Worm (Caenorhabditis elegans) whole organism, L1 larva: Measurements from ENCODE around the gene grl-10.

Experiments
- C04F5.9 ChIP-seq: sonication (generic microtip); optimal IDR thresholded peaks from 2 replicates; lab custom pipeline; 2016; ENCODE audit warnings: missing genetic modification characterization, missing compliant biosample characterization
- C34B4.2 ChIP-seq: sonication (generic microtip); optimal IDR thresholded peaks from 2 replicates; lab custom pipeline; 2017; ENCODE audit warnings: mild to moderate bottlenecking, missing genetic modification characterization, missing compliant biosample characterization
- F16B12.6 ChIP-seq: fragments of 150-350 bp; optimal IDR thresholded peaks from 2 replicates; lab custom pipeline; 2014; ENCODE audit warnings: missing biosample characterization, missing genetic modification characterization
- aha-1 ChIP-seq: fragments of 150-350 bp; optimal IDR thresholded peaks from 2 replicates; lab custom pipeline; 2014; ENCODE audit warnings: missing biosample characterization, missing genetic modification characterization
- aly-2 ChIP-seq: fragments of 150-350 bp; optimal IDR thresholded peaks from 2 replicates; lab custom pipeline; 2014; ENCODE audit warnings: missing biosample characterization, missing genetic modification characterization
- blmp-1 ChIP-seq: fragments of 150-350 bp; optimal IDR thresholded peaks from 2 replicates; lab custom pipeline; 2014; ENCODE audit warnings: missing biosample characterization, missing genetic modification characterization
- ceh-8 ChIP-seq: fragments of 200-800 bp; sonication (Bioruptor generic); optimal IDR thresholded peaks from 2 replicates; lab custom pipeline; 2018; ENCODE audit warnings: mild to moderate bottlenecking, missing genetic modification characterization, moderate library complexity, missing compliant biosample characterization
- ceh-82 ChIP-seq, 3 experiments: fragments of 150-350 bp in 1 of 3; sonication (generic microtip) in 2 of 3; optimal IDR thresholded peaks; 2 replicates each; lab custom pipeline; 2014 to 2017; ENCODE audit warnings: missing biosample characterization in 3 of 3, missing genetic modification characterization in 3 of 3
- ceh-88 ChIP-seq: fragments of 200-800 bp; sonication (Bioruptor generic); IDR thresholded peaks from 2 replicates; pipeline ENCODE4 v1.3.6; 2022; ENCODE audit warnings: missing genetic modification characterization, missing compliant biosample characterization
- ceh-90 ChIP-seq: sonication (generic microtip); optimal IDR thresholded peaks from 2 replicates; lab custom pipeline; 2016; ENCODE audit warnings: missing genetic modification characterization, missing compliant biosample characterization
- ces-1 ChIP-seq: fragments of 150-350 bp; optimal IDR thresholded peaks from 2 replicates; lab custom pipeline; 2014; ENCODE audit warnings: missing biosample characterization, missing genetic modification reagents, missing genetic modification characterization
- dsc-1 ChIP-seq: sonication (generic microtip); optimal IDR thresholded peaks from 2 replicates; lab custom pipeline; 2016; ENCODE audit warnings: mild to moderate bottlenecking, missing genetic modification characterization, missing compliant biosample characterization
- efl-1 ChIP-seq, 4 experiments: fragments of 150-350 bp; optimal IDR thresholded peaks in 3 of 4; peaks in 1 of 4; 1 replicate in 1 of 4; 2 replicates in 3 of 4; lab custom pipeline; 2014; ENCODE audit warnings: missing biosample characterization in 2 of 4, missing genetic modification characterization in 2 of 4, missing genetic modification reagents in 2 of 4
- egl-27 ChIP-seq, 2 experiments: fragments of 150-350 bp in 1 of 2; sonication (generic microtip); optimal IDR thresholded peaks; 3 replicates each; lab custom pipeline; 2017 to 2018; ENCODE audit warnings: missing biosample characterization in 2 of 2, missing genetic modification characterization in 2 of 2, missing genetic modification reagents in 2 of 2
- ets-5 ChIP-seq: fragments of 200-800 bp; sonication (Bioruptor generic); IDR thresholded peaks from 2 replicates; pipeline ENCODE4 v1.3.6; 2022; ENCODE audit warnings: missing genetic modification characterization, missing compliant biosample characterization
- fkh-10 ChIP-seq: sonication (generic microtip); optimal IDR thresholded peaks from 2 replicates; lab custom pipeline; 2017; ENCODE audit warnings: missing biosample characterization, missing genetic modification reagents, missing genetic modification characterization
- fkh-4 ChIP-seq: sonication (generic microtip); optimal IDR thresholded peaks from 2 replicates; lab custom pipeline; 2016; ENCODE audit warnings: missing compliant biosample characterization, missing genetic modification characterization, borderline replicate concordance
- fkh-8 ChIP-seq: sonication (generic microtip); optimal IDR thresholded peaks from 2 replicates; lab custom pipeline; 2016; ENCODE audit warnings: mild to moderate bottlenecking, missing genetic modification characterization, missing compliant biosample characterization
- hlh-4 ChIP-seq: sonication (generic microtip); optimal IDR thresholded peaks from 2 replicates; lab custom pipeline; 2016; ENCODE audit warnings: mild to moderate bottlenecking, missing genetic modification characterization, missing compliant biosample characterization
- irx-1 ChIP-seq: sonication (generic microtip); optimal IDR thresholded peaks from 2 replicates; lab custom pipeline; 2016; ENCODE audit warnings: missing genetic modification characterization, missing compliant biosample characterization
- lin-14 ChIP-seq: fragments of 200-800 bp; sonication (Bioruptor generic); optimal IDR thresholded peaks from 2 replicates; lab custom pipeline; 2018; ENCODE audit warnings: mild to moderate bottlenecking, missing genetic modification characterization, moderate library complexity, missing compliant biosample characterization
- lin-15B ChIP-seq: fragments of 150-350 bp; sonication (generic microtip); optimal IDR thresholded peaks from 3 replicates; lab custom pipeline; 2014; ENCODE audit warnings: missing biosample characterization, missing genetic modification characterization
- lir-3 ChIP-seq: sonication (generic microtip); optimal IDR thresholded peaks from 2 replicates; lab custom pipeline; 2016; ENCODE audit warnings: mild to moderate bottlenecking, missing genetic modification characterization, moderate library complexity, missing compliant biosample characterization; ENCODE audit not compliant: poor library complexity
- mef-2 ChIP-seq: fragments of 150-350 bp; optimal IDR thresholded peaks from 2 replicates; lab custom pipeline; 2014; ENCODE audit warnings: missing biosample characterization, missing genetic modification characterization
- mep-1 ChIP-seq: fragments of 150-350 bp; optimal IDR thresholded peaks from 2 replicates; lab custom pipeline; 2014; ENCODE audit warnings: missing biosample characterization, missing genetic modification characterization
- nhr-11 ChIP-seq: fragments of 150-350 bp; optimal IDR thresholded peaks from 2 replicates; lab custom pipeline; 2014; ENCODE audit warnings: missing biosample characterization, missing genetic modification characterization
- nhr-12 ChIP-seq: sonication (generic microtip); optimal IDR thresholded peaks from 2 replicates; lab custom pipeline; 2017; ENCODE audit warnings: missing biosample characterization, missing genetic modification characterization
- nhr-19 ChIP-seq: fragments of 200-800 bp; sonication (Bioruptor generic); conservative IDR thresholded peaks from 2 replicates; pipeline ENCODE4 v1.3.6; 2022; ENCODE audit warnings: missing genetic modification characterization, missing compliant biosample characterization
- nhr-20 ChIP-seq: sonication (generic microtip); optimal IDR thresholded peaks from 2 replicates; lab custom pipeline; 2016; ENCODE audit warnings: mild to moderate bottlenecking, missing genetic modification characterization, missing compliant biosample characterization
- nhr-28 ChIP-seq: fragments of 150-350 bp; optimal IDR thresholded peaks from 2 replicates; lab custom pipeline; 2014; ENCODE audit warnings: missing biosample characterization, missing genetic modification characterization
- nhr-71 ChIP-seq: sonication (generic microtip); optimal IDR thresholded peaks from 2 replicates; lab custom pipeline; 2016; ENCODE audit warnings: mild to moderate bottlenecking, missing genetic modification characterization, moderate library complexity, missing compliant biosample characterization
- nhr-76 ChIP-seq: sonication (generic microtip); optimal IDR thresholded peaks from 2 replicates; lab custom pipeline; 2017; ENCODE audit warnings: missing biosample characterization, missing genetic modification characterization
- nhr-77 ChIP-seq: fragments of 150-350 bp; optimal IDR thresholded peaks from 2 replicates; lab custom pipeline; 2014; ENCODE audit warnings: missing biosample characterization, missing genetic modification characterization
- nhr-84 ChIP-seq: sonication (generic microtip); optimal IDR thresholded peaks from 2 replicates; lab custom pipeline; 2017; ENCODE audit warnings: missing biosample characterization, missing genetic modification characterization
- nhr-85 ChIP-seq: sonication (generic microtip); peaks from one replicate; lab custom pipeline; 2016; ENCODE audit warnings: missing genetic modification characterization, inconsistent platforms, missing compliant biosample characterization
- pag-3 ChIP-seq: sonication (generic microtip); optimal IDR thresholded peaks from 2 replicates; lab custom pipeline; 2017; ENCODE audit warnings: missing genetic modification characterization, mild to moderate bottlenecking, missing compliant biosample characterization, antibody characterized with exemption, borderline replicate concordance; ENCODE audit not compliant: insufficient read depth
- skn-1 ChIP-seq: fragments of 150-350 bp; optimal IDR thresholded peaks from 2 replicates; lab custom pipeline; 2014; ENCODE audit warnings: missing biosample characterization, missing genetic modification characterization
- snpc-4 ChIP-seq: fragments of 150-350 bp; optimal IDR thresholded peaks from 2 replicates; lab custom pipeline; 2014; ENCODE audit warnings: missing biosample characterization, missing genetic modification characterization
- sox-4 ChIP-seq: sonication (generic microtip); optimal IDR thresholded peaks from 2 replicates; lab custom pipeline; 2016; ENCODE audit warnings: missing genetic modification characterization, missing compliant biosample characterization
- sptf-1 ChIP-seq: fragments of 150-350 bp; optimal IDR thresholded peaks from 2 replicates; lab custom pipeline; 2014; ENCODE audit warnings: missing biosample characterization, missing genetic modification characterization
- tbx-2 ChIP-seq: sonication (generic microtip); optimal IDR thresholded peaks from 2 replicates; lab custom pipeline; 2016; ENCODE audit warnings: missing genetic modification characterization, missing compliant biosample characterization
- tlp-1 ChIP-seq: fragments of 150-350 bp; optimal IDR thresholded peaks from 2 replicates; lab custom pipeline; 2014; ENCODE audit warnings: missing biosample characterization, missing genetic modification characterization
- unc-30 ChIP-seq: sonication (generic microtip); optimal IDR thresholded peaks from 2 replicates; lab custom pipeline; 2017; ENCODE audit warnings: missing biosample characterization, missing genetic modification characterization
- unc-86 ChIP-seq: sonication (generic microtip); optimal IDR thresholded peaks from 2 replicates; lab custom pipeline; 2016; ENCODE audit warnings: missing genetic modification characterization, missing compliant biosample characterization
- vab-15 ChIP-seq: sonication (generic microtip); optimal IDR thresholded peaks from 2 replicates; lab custom pipeline; 2017; ENCODE audit warnings: missing genotype, mild to moderate bottlenecking, missing genetic modification characterization, missing compliant biosample characterization
- zip-4 ChIP-seq: fragments of 200-800 bp; sonication (Bioruptor generic); optimal IDR thresholded peaks from 2 replicates; lab custom pipeline; 2018; ENCODE audit warnings: mild to moderate bottlenecking, missing genetic modification characterization, moderate library complexity, missing compliant biosample characterization

Gene grl-10

ce11 chrV:7810591-7810990 lies 36.2 kb downstream of the grl-10 start:
- TF ChIP-seq blmp-1 = no peak
- no peak for TF ChIP-seq nhr-84 (tag; lab: Kevin White, UChicago)
- TF ChIP-seq, all 84 proteins: peak for 0

ce11 chrV:7811758-7812157 lies 37.4 kb downstream of the grl-10 start, which contains the start of gene ZK742.4:
Gene ZK742.4, minus strand, starts transcription at chrV:7811792.
- TF ChIP-seq mep-1 (tag; lab: Kevin White, UChicago) (no peak), C04F5.9 (no peak), lin-14 (peak; percentile 29), efl-1 (optimal IDR thresholded peaks at IDR 0.05; lab: Kevin White, UChicago) (no peak), efl-1 (GFP tag; optimal IDR thresholded peaks at IDR 0.05 in 1 of 2; lab: Kevin White, UChicago) (no peak), unc-30 (tag; lab: Kevin White, UChicago) (no peak), zip-4 (GFP tag; lab: Kevin White, UChicago) (no peak), lin-15B (no peak), ces-1 (GFP tag; lab: Kevin White, UChicago) (no peak), C34B4.2 (no peak), skn-1 (peak; percentile 77), pag-3 (no peak), nhr-28 (tag; lab: Kevin White, UChicago) (no peak), sptf-1 (no peak), nhr-20 (tag; lab: Kevin White, UChicago) (peak; percentile 37), egl-27 (tag; optimal IDR thresholded peaks at IDR 0.05; lab: Kevin White, UChicago) (no peak), F16B12.6 (no peak), mef-2 (tag; lab: Kevin White, UChicago) (no peak), fkh-4 (tag; lab: Kevin White, UChicago) (no peak)

- no peak for TF ChIP-seq egl-27 (tag; optimal IDR thresholded peaks at IDR 0.05; lab: Kevin White, UChicago)
- TF ChIP-seq tlp-1 (tag; lab: Kevin White, UChicago) = no peak
- no peak for TF ChIP-seq nhr-28 (tag; lab: Kevin White, UChicago)
- TF ChIP-seq nhr-76 (tag; lab: Kevin White, UChicago) = no peak
- no peak for TF ChIP-seq ceh-90
- TF ChIP-seq unc-86 = no peak
- no peak for TF ChIP-seq nhr-71 (tag; lab: Kevin White, UChicago)
- no peak for TF ChIP-seq nhr-19 (GFP tag; lab: Robert Waterston, UW)
- no peak for TF ChIP-seq nhr-20 (tag; lab: Kevin White, UChicago)
- TF ChIP-seq nhr-11 = no peak
- TF ChIP-seq lin-15B = no peak
Measured at ce11 chrV:7814601-7815000, 40.3 kb downstream of the grl-10 start, which contains the start of gene ZK742.6. Gene ZK742.6, minus strand, starts transcription at chrV:7814942.

ce11 chrV:7816486-7816885 lies 42.1 kb downstream of the grl-10 start:
- no peak for TF ChIP-seq tbx-2 (tag; lab: Kevin White, UChicago)
- no peak for TF ChIP-seq lir-3 (tag; lab: Kevin White, UChicago)
- peak; percentile 66 for TF ChIP-seq lin-14
- no peak for TF ChIP-seq nhr-12 (tag; lab: Kevin White, UChicago)
- TF ChIP-seq fkh-10 (GFP tag; lab: Kevin White, UChicago) = peak; percentile 51
- no peak for TF ChIP-seq nhr-77 (tag; lab: Kevin White, UChicago)
- no peak for TF ChIP-seq tlp-1 (tag; lab: Kevin White, UChicago)
- TF ChIP-seq snpc-4 = no peak
- peak; percentile 22 for TF ChIP-seq ces-1 (GFP tag; lab: Kevin White, UChicago)
- TF ChIP-seq vab-15 (tag; lab: Kevin White, UChicago) = no peak

ce11 chrV:7819585-7819984 lies 45.2 kb downstream of the grl-10 start:
- no peak for TF ChIP-seq aly-2 (tag; lab: Kevin White, UChicago)
- no peak for TF ChIP-seq nhr-20 (tag; lab: Kevin White, UChicago)
- TF ChIP-seq C04F5.9 = no peak
- TF ChIP-seq ceh-82 (tag; optimal IDR thresholded peaks at IDR 0.05; lab: Kevin White, UChicago) = peak in 1 of 3 experiments; percentile 16
- peak; percentile 68 for TF ChIP-seq fkh-10 (GFP tag; lab: Kevin White, UChicago)
- no peak for TF ChIP-seq irx-1
- no peak for TF ChIP-seq nhr-84 (tag; lab: Kevin White, UChicago)
- TF ChIP-seq hlh-4 (tag; lab: Kevin White, UChicago) = no peak
- no peak for TF ChIP-seq ceh-8
- TF ChIP-seq aha-1 (tag; lab: Kevin White, UChicago) = no peak
- TF ChIP-seq lin-14 = peak; percentile 82
- no peak for TF ChIP-seq ceh-88
- TF ChIP-seq sox-4 (tag; lab: Kevin White, UChicago) = no peak
- no peak for TF ChIP-seq nhr-85 (tag; lab: Kevin White, UChicago)
- no peak for TF ChIP-seq nhr-28 (tag; lab: Kevin White, UChicago)
- no peak for TF ChIP-seq skn-1
- no peak for TF ChIP-seq sptf-1
- TF ChIP-seq ets-5 (GFP tag; lab: Robert Waterston, UW) = no peak
- TF ChIP-seq dsc-1 (tag; lab: Kevin White, UChicago) = no peak
- peak; percentile 9 for TF ChIP-seq fkh-8 (tag; lab: Kevin White, UChicago)
- TF ChIP-seq egl-27 (tag; optimal IDR thresholded peaks at IDR 0.05; lab: Kevin White, UChicago) = no peak
